Fruit fly (Drosophila melanogaster) whole organism, pupa: ENCODE measurements around the gene ppk27.

Source experiments
- CG15710 ChIP-seq: fragments of 200-800 bp; sonication (Bioruptor generic); optimal IDR thresholded peaks from 2 replicates; lab custom pipeline; 2018; ENCODE audit warnings: missing biosample characterization, mild to moderate bottlenecking, missing genetic modification characterization, moderate library complexity
- CG32121 ChIP-seq: fragments of 200-800 bp; sonication (Bioruptor generic); IDR thresholded peaks from 2 replicates; pipeline ENCODE4 v1.3.6; 2022; ENCODE audit warnings: missing biosample characterization, missing genetic modification characterization
- CG8159 ChIP-seq: fragments of 200-800 bp; sonication (Bioruptor generic); optimal IDR thresholded peaks from 3 replicates; lab custom pipeline; 2018; ENCODE audit warnings: missing biosample characterization, mild to moderate bottlenecking, missing genetic modification characterization, moderate library complexity

DNA sequence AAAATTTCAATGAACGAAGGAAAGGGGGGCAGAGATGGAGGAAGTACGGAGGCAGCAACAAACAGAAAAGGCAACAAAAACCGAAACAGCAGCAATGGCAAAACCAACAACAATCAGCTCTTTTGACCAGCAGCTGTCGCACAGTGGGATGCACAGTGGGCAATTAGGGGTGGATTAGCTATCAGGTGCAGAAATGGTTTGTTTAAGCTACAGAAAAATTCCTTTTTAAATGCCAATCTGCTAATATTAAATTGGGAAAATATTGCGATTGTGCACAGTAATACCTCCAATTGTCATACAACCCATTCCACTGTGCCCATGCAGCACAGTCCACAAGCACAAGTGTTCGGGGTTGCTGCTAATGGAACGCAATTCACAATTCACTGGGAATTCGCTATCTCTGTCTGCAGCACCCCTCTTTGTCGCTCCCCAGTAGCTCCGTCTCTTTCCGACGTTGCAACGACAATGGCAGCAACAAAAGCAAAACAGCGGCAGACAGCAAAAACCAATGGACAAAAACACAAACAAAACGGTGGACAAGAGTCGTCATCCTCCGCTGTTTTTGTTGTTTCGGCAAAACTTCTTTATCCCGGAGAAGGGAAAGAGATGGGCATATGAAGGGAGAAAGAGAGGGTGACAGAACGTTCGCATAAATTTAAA lies 30.1 kb upstream of the ppk27 start:
- TF ChIP-seq CG15710 (tag; lab: Kevin White, UChicago), result peak; percentile 97
- TF ChIP-seq CG32121 (GFP tag; lab: Robert Waterston, UW), result peak; percentile 99
- TF ChIP-seq CG8159 (tag; lab: Kevin White, UChicago), result peak; percentile 95
